Fruit fly (Drosophila melanogaster) whole organism, prepupa: Measurements from ENCODE around the gene CG34303.
A peak's percentile ranks its signal among the peaks of the same experiment; 100 is the strongest.

Source experiments
- Blimp-1 ChIP-seq: fragments of 200-800 bp; sonication (Bioruptor generic); optimal IDR thresholded peaks from 3 replicates; lab custom pipeline; 2017; ENCODE audit warnings: missing biosample characterization, missing genetic modification characterization, mild to moderate bottlenecking, moderate library complexity, missing genetic modification reagents
- CG10669 ChIP-seq: fragments of 200-800 bp; sonication (Bioruptor generic); optimal IDR thresholded peaks from 3 replicates; lab custom pipeline; 2018; ENCODE audit warnings: missing biosample characterization, mild to moderate bottlenecking, missing genetic modification characterization, moderate library complexity
- CG11294 ChIP-seq: fragments of 200-800 bp; sonication (Bioruptor generic); IDR thresholded peaks from 2 replicates; pipeline ENCODE4 v1.3.6; 2022; ENCODE audit warnings: missing biosample characterization, missing genetic modification characterization
- CG11762 ChIP-seq: fragments of 200-800 bp; sonication (Bioruptor generic); optimal IDR thresholded peaks from 3 replicates; lab custom pipeline; 2016; ENCODE audit warnings: missing biosample characterization, missing genetic modification characterization; ENCODE audit not compliant: insufficient read depth
- CG15336 ChIP-seq: fragments of 200-800 bp; sonication (Bioruptor generic); IDR thresholded peaks from 2 replicates; pipeline ENCODE4 v1.3.6; 2022; ENCODE audit warnings: missing biosample characterization, missing genetic modification characterization
- CG1621 ChIP-seq: fragments of 200-800 bp; sonication (Bioruptor generic); optimal IDR thresholded peaks from 3 replicates; lab custom pipeline; 2018; ENCODE audit warnings: missing biosample characterization, mild to moderate bottlenecking, missing genetic modification characterization
- CG31627 ChIP-seq: fragments of 200-800 bp; sonication (Bioruptor generic); optimal IDR thresholded peaks from 3 replicates; lab custom pipeline; 2016; ENCODE audit warnings: missing biosample characterization, missing genetic modification characterization
- CG34406 ChIP-seq: fragments of 200-800 bp; sonication (Bioruptor generic); optimal IDR thresholded peaks from 3 replicates; lab custom pipeline; 2016; ENCODE audit warnings: missing biosample characterization, missing genetic modification characterization
- CG4318 ChIP-seq: fragments of 200-800 bp; sonication (Bioruptor generic); optimal IDR thresholded peaks from 3 replicates; lab custom pipeline; 2017; ENCODE audit warnings: missing biosample characterization, mild to moderate bottlenecking, missing genetic modification characterization
- CG6163 ChIP-seq: fragments of 200-800 bp; sonication (Bioruptor generic); IDR thresholded peaks from 3 replicates; pipeline ENCODE4 v1.3.6; 2022; ENCODE audit warnings: missing biosample characterization, missing genetic modification characterization
- CG6276 ChIP-seq: fragments of 200-800 bp; sonication (Bioruptor generic); optimal IDR thresholded peaks from 2 replicates; lab custom pipeline; 2017; ENCODE audit warnings: missing biosample characterization, mild to moderate bottlenecking, missing genetic modification characterization
- CG6808 ChIP-seq: fragments of 200-800 bp; sonication (Bioruptor generic); optimal IDR thresholded peaks from 3 replicates; lab custom pipeline; 2017; ENCODE audit warnings: missing biosample characterization, missing genetic modification characterization, mild to moderate bottlenecking, moderate library complexity, missing genetic modification reagents
- CG6854 ChIP-seq: fragments of 200-800 bp; sonication (Bioruptor generic); optimal IDR thresholded peaks from 2 replicates; lab custom pipeline; 2017; ENCODE audit warnings: missing biosample characterization, mild to moderate bottlenecking, missing genetic modification characterization
- CG7368 ChIP-seq: fragments of 200-800 bp; sonication (Bioruptor generic); optimal IDR thresholded peaks from 3 replicates; lab custom pipeline; 2016; ENCODE audit warnings: missing biosample characterization, missing genetic modification characterization
- CG8119 ChIP-seq: fragments of 200-800 bp; sonication (Bioruptor generic); IDR thresholded peaks from 3 replicates; pipeline ENCODE4 v1.3.6; 2022; ENCODE audit warnings: missing biosample characterization, missing genetic modification characterization
- CG8319 ChIP-seq: fragments of 200-800 bp; sonication (Bioruptor generic); optimal IDR thresholded peaks from 3 replicates; lab custom pipeline; 2016; ENCODE audit warnings: missing biosample characterization, missing genetic modification characterization
- CG8632 ChIP-seq: fragments of 200-800 bp; sonication (Bioruptor generic); optimal IDR thresholded peaks from 3 replicates; lab custom pipeline; 2016; ENCODE audit warnings: missing biosample characterization, missing genetic modification characterization
- CG9139 ChIP-seq: fragments of 200-800 bp; sonication (Bioruptor generic); optimal IDR thresholded peaks from 3 replicates; lab custom pipeline; 2017; ENCODE audit warnings: missing biosample characterization, mild to moderate bottlenecking, missing genetic modification characterization
- Eip75B ChIP-seq: fragments of 200-800 bp; sonication (Bioruptor generic); optimal IDR thresholded peaks from 3 replicates; lab custom pipeline; 2016; ENCODE audit warnings: missing biosample characterization, missing genetic modification characterization
- Eip78C ChIP-seq: fragments of 200-800 bp; sonication (Bioruptor generic); peaks from one replicate; lab custom pipeline; 2016; ENCODE audit warnings: missing biosample characterization, missing genetic modification characterization
- Eip93F ChIP-seq: fragments of 200-800 bp; sonication (Bioruptor generic); optimal IDR thresholded peaks from 2 replicates; lab custom pipeline; 2016; ENCODE audit warnings: missing biosample characterization, mild to moderate bottlenecking, missing genetic modification characterization
- Ets21C ChIP-seq: fragments of 200-800 bp; sonication (Bioruptor generic); optimal IDR thresholded peaks from 3 replicates; lab custom pipeline; 2016; ENCODE audit warnings: missing biosample characterization, missing genetic modification characterization
- Ets96B ChIP-seq: fragments of 200-800 bp; optimal IDR thresholded peaks from 2 replicates; lab custom pipeline; 2019; ENCODE audit warnings: missing biosample characterization, mild to moderate bottlenecking, missing genetic modification characterization, moderate library complexity
- Gug ChIP-seq: fragments of 200-800 bp; sonication (Bioruptor generic); IDR thresholded peaks from 2 replicates; pipeline ENCODE4 v1.3.6; 2022; ENCODE audit warnings: missing biosample characterization, missing genetic modification characterization
- Hr38 ChIP-seq: sonication (Bioruptor generic); optimal IDR thresholded peaks from 2 replicates; lab custom pipeline; 2016; ENCODE audit warnings: missing biosample characterization, missing genetic modification characterization
- Hr39 ChIP-seq: fragments of 200-800 bp; sonication (Bioruptor generic); optimal IDR thresholded peaks from 2 replicates; lab custom pipeline; 2016; ENCODE audit warnings: missing biosample characterization, missing genetic modification characterization
- Hr4 ChIP-seq: fragments of 200-800 bp; sonication (Bioruptor generic); optimal IDR thresholded peaks from 3 replicates; lab custom pipeline; 2016; ENCODE audit warnings: missing biosample characterization, missing genetic modification characterization
- Met ChIP-seq: fragments of 200-800 bp; sonication (Bioruptor generic); optimal IDR thresholded peaks from 3 replicates; lab custom pipeline; 2016; ENCODE audit warnings: missing biosample characterization, missing genetic modification characterization
- OdsH ChIP-seq: fragments of 200-800 bp; sonication (Bioruptor generic); optimal IDR thresholded peaks from 3 replicates; lab custom pipeline; 2016; ENCODE audit warnings: missing biosample characterization, missing genetic modification characterization
- Smox ChIP-seq: fragments of 200-800 bp; sonication (Bioruptor generic); optimal IDR thresholded peaks from 3 replicates; lab custom pipeline; 2016; ENCODE audit warnings: missing biosample characterization, missing genetic modification characterization
- Sox102F ChIP-seq: fragments of 200-800 bp; sonication (Bioruptor generic); optimal IDR thresholded peaks from 2 replicates; lab custom pipeline; 2016; ENCODE audit warnings: missing biosample characterization, mild to moderate bottlenecking, missing genetic modification characterization
- Sox14 ChIP-seq: fragments of 200-800 bp; sonication (Bioruptor generic); optimal IDR thresholded peaks from 3 replicates; lab custom pipeline; 2016; ENCODE audit warnings: missing biosample characterization, missing genetic modification characterization
- Sox15 ChIP-seq: fragments of 200-800 bp; sonication (Bioruptor generic); optimal IDR thresholded peaks from 3 replicates; lab custom pipeline; 2016; ENCODE audit warnings: missing biosample characterization, missing genetic modification characterization
- achi ChIP-seq: fragments of 200-800 bp; sonication (Bioruptor generic); optimal IDR thresholded peaks from 3 replicates; lab custom pipeline; 2016; ENCODE audit warnings: missing biosample characterization, missing genetic modification characterization
- acj6 ChIP-seq: fragments of 200-800 bp; sonication (Bioruptor generic); optimal IDR thresholded peaks from 3 replicates; lab custom pipeline; 2016; ENCODE audit warnings: missing biosample characterization, missing genetic modification characterization
- dac ChIP-seq: fragments of 200-800 bp; sonication (Bioruptor generic); optimal IDR thresholded peaks from 2 replicates; lab custom pipeline; 2017; ENCODE audit warnings: missing biosample characterization, mild to moderate bottlenecking, missing genetic modification characterization
- dsx ChIP-seq: fragments of 200-800 bp; optimal IDR thresholded peaks from 3 replicates; lab custom pipeline; 2019; ENCODE audit warnings: missing biosample characterization, mild to moderate bottlenecking, missing genetic modification characterization, moderate library complexity; ENCODE audit not compliant: poor library complexity, severe bottlenecking
- eg ChIP-seq: fragments of 200-800 bp; sonication (Bioruptor generic); IDR thresholded peaks from 3 replicates; pipeline ENCODE4 v1.3.6; 2022; ENCODE audit warnings: missing biosample characterization, missing genetic modification characterization
- esn ChIP-seq: fragments of 200-800 bp; sonication (Bioruptor generic); optimal IDR thresholded peaks from 2 replicates; lab custom pipeline; 2016; ENCODE audit warnings: missing biosample characterization, mild to moderate bottlenecking, missing genetic modification characterization, moderate library complexity
- fd59A ChIP-seq: fragments of 200-800 bp; sonication (Bioruptor generic); optimal IDR thresholded peaks from 2 replicates; lab custom pipeline; 2017; ENCODE audit warnings: missing biosample characterization, mild to moderate bottlenecking, missing genetic modification characterization, missing genetic modification reagents
- fd85E ChIP-seq: fragments of 200-800 bp; sonication (Bioruptor generic); optimal IDR thresholded peaks from 3 replicates; lab custom pipeline; 2016; ENCODE audit warnings: missing biosample characterization, missing genetic modification characterization
- fkh ChIP-seq: fragments of 200-800 bp; sonication (Bioruptor generic); optimal IDR thresholded peaks from 3 replicates; lab custom pipeline; 2017; ENCODE audit warnings: missing biosample characterization, mild to moderate bottlenecking, missing genetic modification characterization, moderate library complexity
- lz ChIP-seq: fragments of 200-800 bp; sonication (Bioruptor generic); optimal IDR thresholded peaks from 3 replicates; lab custom pipeline; 2016; ENCODE audit warnings: missing biosample characterization, missing genetic modification characterization
- pdm3 ChIP-seq: fragments of 200-800 bp; sonication (Bioruptor generic); optimal IDR thresholded peaks from 3 replicates; lab custom pipeline; 2016; ENCODE audit warnings: missing biosample characterization, missing genetic modification characterization
- salr ChIP-seq, 2 experiments: fragments of 200-800 bp; sonication (Bioruptor generic); optimal IDR thresholded peaks; 3 replicates each; lab custom pipeline; 2016 to 2018; ENCODE audit warnings: missing biosample characterization in 2 of 2, missing genetic modification characterization in 2 of 2, mild to moderate bottlenecking in 1 of 2
- spab ChIP-seq: fragments of 200-800 bp; sonication (Bioruptor generic); optimal IDR thresholded peaks from 2 replicates; lab custom pipeline; 2017; ENCODE audit warnings: missing biosample characterization, mild to moderate bottlenecking, missing genetic modification characterization, missing genetic modification reagents
- ss ChIP-seq, 2 experiments: fragments of 200-800 bp; sonication (Bioruptor generic); optimal IDR thresholded peaks; 2 replicates in 1 of 2; 3 replicates in 1 of 2; lab custom pipeline; 2017 to 2018; ENCODE audit warnings: mild to moderate bottlenecking in 2 of 2, missing biosample characterization in 2 of 2, missing genetic modification characterization in 2 of 2, moderate library complexity in 1 of 2
- svp ChIP-seq: fragments of 200-800 bp; sonication (Bioruptor generic); peaks from one replicate; lab custom pipeline; 2016; ENCODE audit warnings: missing biosample characterization, missing genetic modification characterization
- topi ChIP-seq: fragments of 200-800 bp; sonication (Bioruptor generic); optimal IDR thresholded peaks from 3 replicates; lab custom pipeline; 2016; ENCODE audit warnings: missing biosample characterization, missing genetic modification characterization
- vri ChIP-seq: fragments of 200-800 bp; sonication (Bioruptor generic); optimal IDR thresholded peaks from 3 replicates; lab custom pipeline; 2016; ENCODE audit warnings: missing biosample characterization, mild to moderate bottlenecking, missing genetic modification characterization

Gene CG34303

DNA sequence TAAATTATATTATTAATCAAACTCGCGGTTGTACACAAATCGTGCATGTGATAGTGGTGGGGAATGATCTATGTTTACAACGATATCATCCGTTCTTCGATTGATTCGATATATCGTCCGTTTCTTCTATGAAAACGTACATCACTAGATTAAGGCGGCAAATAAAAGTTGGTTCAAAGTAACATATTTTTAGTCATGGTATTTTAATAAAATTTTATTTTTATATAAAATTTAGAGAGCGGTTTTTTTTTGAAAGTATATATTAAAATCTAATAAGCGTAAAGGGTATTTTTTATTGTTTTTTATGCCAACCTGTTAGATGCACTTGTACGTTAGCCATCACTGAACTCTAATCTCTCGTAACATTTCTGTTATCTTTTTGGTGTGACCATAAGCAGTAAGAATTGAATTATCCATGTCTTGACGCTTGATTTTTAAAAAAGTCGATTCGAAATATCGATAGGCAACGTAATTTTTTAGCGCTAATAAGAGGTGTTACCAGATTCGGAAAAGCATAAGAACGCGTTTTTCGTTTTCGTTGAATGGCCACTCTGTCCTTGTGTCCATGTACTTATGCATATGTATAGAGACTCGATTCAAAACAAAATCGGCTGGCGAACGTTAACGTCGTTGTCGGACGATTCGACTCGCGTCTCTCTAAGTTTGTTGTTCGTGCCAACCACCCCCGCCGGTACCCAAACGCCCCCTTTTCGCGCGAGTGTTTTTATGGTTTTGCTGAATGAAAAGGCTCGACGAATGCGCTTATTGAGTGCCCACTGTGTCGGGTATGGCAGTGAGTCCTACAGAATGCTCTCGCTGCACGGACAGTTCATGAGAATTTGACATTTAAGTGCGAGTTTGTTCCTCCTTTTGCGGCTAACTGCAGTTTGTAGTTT is 7.3 kb downstream of the CG34303 start, which contains the start of the genes TAF1B and Invadolysin:
Gene TAF1B (minus strand): TSS at position 82 of the 896 bp plus-strand sequence.
Gene Invadolysin (plus strand): TSS at position 566 of the 896 bp plus-strand sequence.
- peak; percentile 8 for TF ChIP-seq CG6808 (GFP tag; lab: Kevin White, UChicago)
- no peak for TF ChIP-seq salr (GFP tag; optimal IDR thresholded peaks at IDR 0.05; lab: Kevin White, UChicago)
- peak; percentile 27 for TF ChIP-seq pdm3 (GFP tag; lab: Kevin White, UChicago)
- TF ChIP-seq dac (GFP tag; lab: Kevin White, UChicago), result no peak
- peak; percentile 43 for TF ChIP-seq CG6276 (GFP tag; lab: Kevin White, UChicago)
- peak; percentile 13 for TF ChIP-seq fkh
- TF ChIP-seq Sox14, result peak; percentile 50
- peak; percentile 65 for TF ChIP-seq acj6 (GFP tag; lab: Kevin White, UChicago)
- peak; percentile 10 for TF ChIP-seq achi (GFP tag; lab: Kevin White, UChicago)
- TF ChIP-seq Hr38 (GFP tag; lab: Kevin White, UChicago), result no peak
- peak; percentile 65 for TF ChIP-seq Eip93F (GFP tag; lab: Kevin White, UChicago)
- peak; percentile 84 for TF ChIP-seq Eip78C (GFP tag; lab: Kevin White, UChicago)
- TF ChIP-seq CG8119 (GFP tag; lab: Robert Waterston, UW), result 0 out of 3 replicates have a peak, but pooled peaks have one; percentile 28
- TF ChIP-seq fd59A (GFP tag; lab: Kevin White, UChicago), result no peak
- TF ChIP-seq CG11762 (GFP tag; lab: Kevin White, UChicago), result no peak
- peak; percentile 42 for TF ChIP-seq Hr4 (GFP tag; lab: Kevin White, UChicago)
- peak; percentile 31 to 41 for TF ChIP-seq ss (GFP tag; optimal IDR thresholded peaks at IDR 0.05; lab: Kevin White, UChicago)
- TF ChIP-seq OdsH, result peak; percentile 61
- TF ChIP-seq Blimp-1 (GFP tag; lab: Kevin White, UChicago), result no peak
- TF ChIP-seq CG1621, result no peak
- no peak for TF ChIP-seq CG9139 (GFP tag; lab: Kevin White, UChicago)
- peak; percentile 41 for TF ChIP-seq Hr39 (GFP tag; lab: Kevin White, UChicago)
- TF ChIP-seq CG11294 (GFP tag; lab: Robert Waterston, UW), result no peak
- TF ChIP-seq fd85E (GFP tag; lab: Kevin White, UChicago), result no peak
- peak; percentile 76 for TF ChIP-seq dsx
- peak; percentile 30 for TF ChIP-seq CG8632 (GFP tag; lab: Kevin White, UChicago)
- no peak for TF ChIP-seq spab (GFP tag; lab: Kevin White, UChicago)
- TF ChIP-seq CG34406 (GFP tag; lab: Kevin White, UChicago), result peak; percentile 34
- TF ChIP-seq eg (GFP tag; lab: Robert Waterston, UW), result peak; percentile 19; the same call in 1 of the 3 replicates
- peak; percentile 30 for TF ChIP-seq vri (GFP tag; lab: Kevin White, UChicago)
- TF ChIP-seq topi, result peak; percentile 53
- peak; percentile 40 for TF ChIP-seq Ets21C (GFP tag; lab: Kevin White, UChicago)
- TF ChIP-seq CG15336, result no peak
- TF ChIP-seq CG31627 (GFP tag; lab: Kevin White, UChicago), result peak; percentile 48
- TF ChIP-seq Ets96B (tag; lab: Kevin White, UChicago), result no peak
- peak; percentile 66 for TF ChIP-seq svp (GFP tag; lab: Kevin White, UChicago)
- peak; percentile 43 for TF ChIP-seq Eip75B (GFP tag; lab: Kevin White, UChicago)
- TF ChIP-seq Gug, result peak; percentile 30; the same call in 1 of the 2 replicates
- TF ChIP-seq Smox (GFP tag; lab: Kevin White, UChicago), result peak; percentile 61
- no peak for TF ChIP-seq CG4318 (GFP tag; lab: Kevin White, UChicago)
- peak; percentile 21; the same call in 1 of the 3 replicates for TF ChIP-seq CG6163 (GFP tag; lab: Robert Waterston, UW)
- TF ChIP-seq Sox102F (GFP tag; lab: Kevin White, UChicago), result peak; percentile 69
- peak; percentile 57 for TF ChIP-seq Met
- TF ChIP-seq Sox15 (GFP tag; lab: Kevin White, UChicago), result no peak
- no peak for TF ChIP-seq CG6854 (GFP tag; lab: Kevin White, UChicago)
- TF ChIP-seq CG10669 (GFP tag; lab: Kevin White, UChicago), result peak; percentile 5
- TF ChIP-seq CG8319 (GFP tag; lab: Kevin White, UChicago), result peak; percentile 23
- peak; percentile 43 for TF ChIP-seq lz (GFP tag; lab: Kevin White, UChicago)
- peak; percentile 13 for TF ChIP-seq CG7368 (GFP tag; lab: Kevin White, UChicago)
- peak; percentile 54 for TF ChIP-seq esn
